Fruit fly (Drosophila melanogaster): Measurements from ENCODE around the gene ex.

The ex gene

DNA sequence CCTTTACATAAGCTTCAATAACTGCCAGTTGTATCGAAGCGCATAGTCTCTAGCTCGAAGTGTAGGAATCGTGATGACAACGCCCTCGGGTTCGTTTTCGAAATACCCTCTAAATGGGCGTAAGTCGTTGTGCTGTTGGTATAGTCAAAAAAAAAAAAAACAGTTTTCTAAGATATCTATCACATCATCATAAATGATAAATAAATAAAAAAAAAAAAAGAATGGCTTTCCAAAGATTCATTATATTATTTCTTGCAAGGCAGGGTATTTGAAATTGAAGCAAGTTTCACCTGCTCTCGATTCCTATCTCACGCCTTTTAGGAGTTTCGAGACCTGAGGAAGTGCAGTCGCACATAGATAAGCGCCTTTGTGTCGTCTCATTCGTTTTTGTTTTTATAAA, 62.2 kb downstream of the ex start (continued):
- TF ChIP-seq CG9817 (tag; optimal IDR thresholded peaks at IDR 0.05) (no peak), CG31224 (GFP tag; IDR thresholded peaks at IDR 0.05) (no peak), lmd (GFP tag; IDR thresholded peaks at IDR 0.05) (peak; percentile 48; the same call in 1 of the 2 replicates), prd (optimal IDR thresholded peaks at IDR 0.05) (no peak), prd (GFP tag; IDR thresholded peaks at IDR 0.05) (peak; percentile 29; the same call in 1 of the 3 replicates), esg (GFP tag; conservative IDR thresholded peaks at IDR 0.05) (peak; percentile 28; the same call in 1 of the 2 replicates), ci (GFP tag; IDR thresholded peaks at IDR 0.05) (peak; percentile 58; the same call in 2 of the 3 replicates), Hr51 (GFP tag; optimal IDR thresholded peaks at IDR 0.05) (peak in 1 of 2 experiments; percentile 46), grn (GFP tag; optimal IDR thresholded peaks at IDR 0.05) (peak; percentile 66), sob (GFP tag; IDR thresholded peaks at IDR 0.05) (0 out of 2 replicates have a peak, but pooled peaks have one; percentile 30), Ada2b (GFP tag; IDR thresholded peaks at IDR 0.05) (peak; percentile 57), Bdp1 (GFP tag; optimal IDR thresholded peaks at IDR 0.05) (no peak), CG14965 (GFP tag; optimal IDR thresholded peaks at IDR 0.05; ENCODE audit: borderline replicate concordance) (no peak), Drgx (GFP tag; IDR thresholded peaks at IDR 0.05) (no peak), kah (GFP tag; optimal IDR thresholded peaks at IDR 0.05) (no peak), Med (GFP tag) (peak; percentile 66), Sin3A (optimal IDR thresholded peaks at IDR 0.05) (no peak), dysf (GFP tag; IDR thresholded peaks at IDR 0.05) (peak; percentile 51; the same call in 2 of the 3 replicates), Deaf1 (tag; optimal IDR thresholded peaks at IDR 0.05) (peak; percentile 14), CG11560 (tag; IDR thresholded peaks at IDR 0.05) (no peak), seq (GFP tag; IDR thresholded peaks at IDR 0.05) (0 out of 2 replicates have a peak, but pooled peaks have one; percentile 37), z (GFP tag; IDR thresholded peaks at IDR 0.05) (no peak), Lpt (GFP tag; optimal IDR thresholded peaks at IDR 0.05) (no peak), CG15601 (tag; optimal IDR thresholded peaks at IDR 0.05) (peak; percentile 13), CG7928 (GFP tag; optimal IDR thresholded peaks at IDR 0.05) (no peak), CG9437 (GFP tag; optimal IDR thresholded peaks at IDR 0.05) (no peak), CG15479 (GFP tag; optimal IDR thresholded peaks at IDR 0.05) (no peak), sima (GFP tag; optimal IDR thresholded peaks at IDR 0.05) (no peak), odd (GFP tag; optimal IDR thresholded peaks at IDR 0.05) (no peak), lilli (GFP tag; optimal IDR thresholded peaks at IDR 0.05) (peak; percentile 40), CG13775 (GFP tag; optimal IDR thresholded peaks at IDR 0.05) (no peak), Asciz (GFP tag; optimal IDR thresholded peaks at IDR 0.05) (no peak), CG8944 (GFP tag; optimal IDR thresholded peaks at IDR 0.05) (no peak), PHDP (tag; optimal IDR thresholded peaks at IDR 0.05) (peak; percentile 1), CG9727 (GFP tag; optimal IDR thresholded peaks at IDR 0.05) (peak; percentile 10), Sox102F (GFP tag; optimal IDR thresholded peaks at IDR 0.05) (peak; percentile 75), Dek (tag; optimal IDR thresholded peaks at IDR 0.05) (no peak), Ssrp (tag; optimal IDR thresholded peaks at IDR 0.05) (peak; percentile 37), Eip74EF (GFP tag; optimal IDR thresholded peaks at IDR 0.05) (peak in 1 of 2 experiments; percentile 16), CG1602 (GFP tag; optimal IDR thresholded peaks at IDR 0.05) (peak; percentile 21), Dip3 (GFP tag; optimal IDR thresholded peaks at IDR 0.05) (no peak), CG12155 (GFP tag; optimal IDR thresholded peaks at IDR 0.05) (peak; percentile 29), CG8290 (GFP tag; optimal IDR thresholded peaks at IDR 0.05) (peak; percentile 21), CG8290 (tag; optimal IDR thresholded peaks at IDR 0.05) (no peak), gcm2 (GFP tag; optimal IDR thresholded peaks at IDR 0.05) (peak; percentile 14), tup (GFP tag; optimal IDR thresholded peaks at IDR 0.05) (no peak), CG1529 (GFP tag; optimal IDR thresholded peaks at IDR 0.05) (peak; percentile 19), Fer2 (tag; optimal IDR thresholded peaks at IDR 0.05) (no peak), ems (GFP tag; optimal IDR thresholded peaks at IDR 0.05) (peak; percentile 8), ranshi (GFP tag; IDR thresholded peaks at IDR 0.05) (peak; percentile 24; the same call in 1 of the 2 replicates), vfl (GFP tag; optimal IDR thresholded peaks at IDR 0.05) (no peak), az2 (GFP tag; optimal IDR thresholded peaks at IDR 0.05) (peak; percentile 53)
